Fruit fly (Drosophila melanogaster): ENCODE results near the gene CG5274.
A peak's percentile ranks its signal among the peaks of the same experiment; 100 is the strongest.

CG5274 gene

DNA sequence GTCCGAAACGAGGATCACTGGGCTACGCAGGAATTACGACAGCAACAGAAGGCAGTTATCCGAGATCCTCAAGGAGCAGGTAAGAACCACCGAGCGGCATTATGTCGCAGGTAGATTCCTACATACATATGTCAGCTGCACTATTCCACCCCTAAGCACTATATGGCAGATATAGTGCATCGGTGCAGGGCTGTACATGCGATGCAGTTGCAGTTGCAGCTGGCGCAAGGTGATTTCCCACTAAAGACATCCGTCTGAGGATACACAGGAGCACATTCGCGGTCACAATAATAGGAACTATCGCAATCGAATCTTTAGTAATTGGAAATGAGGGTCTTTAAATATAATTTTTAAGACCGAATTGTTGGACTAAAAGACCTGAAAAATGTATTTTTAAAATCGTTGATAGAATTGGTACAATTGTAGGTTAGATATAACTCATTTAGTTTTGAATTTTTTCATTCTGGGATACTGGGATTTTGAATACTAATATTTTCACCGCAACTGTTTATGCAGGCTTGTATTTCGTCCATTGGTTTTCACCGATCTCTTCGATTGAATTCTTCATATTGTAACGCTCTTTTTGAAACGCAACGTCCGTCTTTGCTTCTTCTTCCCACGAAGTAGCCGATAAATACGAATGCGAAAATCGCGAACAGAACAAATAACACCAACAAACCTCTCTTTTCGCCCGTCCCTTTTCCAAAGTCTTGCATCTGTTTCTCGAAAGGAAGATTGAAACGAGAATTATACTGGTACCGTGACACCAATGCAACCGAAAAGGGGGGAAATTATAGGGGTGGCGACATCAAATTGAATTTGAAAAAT is 24.6 kb downstream of the CG5274 start (continued):
- TF ChIP-seq br (optimal IDR thresholded peaks at IDR 0.05) (no peak), pros (GFP tag; optimal IDR thresholded peaks at IDR 0.05) (peak; percentile 91), Sry-δ (GFP tag; optimal IDR thresholded peaks at IDR 0.05) (no peak), Bteb2 (GFP tag; optimal IDR thresholded peaks at IDR 0.05) (no peak), pan (optimal IDR thresholded peaks at IDR 0.05) (no peak), pan (GFP tag; optimal IDR thresholded peaks at IDR 0.05 in 1 of 2, IDR thresholded peaks at IDR 0.05 in 1 of 2) (no peak), shn (GFP tag; optimal IDR thresholded peaks at IDR 0.05) (no peak), CG17385 (GFP tag; optimal IDR thresholded peaks at IDR 0.05) (peak; percentile 54), peb (GFP tag; IDR thresholded peaks at IDR 0.05) (no peak), Vsx1 (GFP tag; optimal IDR thresholded peaks at IDR 0.05) (no peak), CG12155 (GFP tag; optimal IDR thresholded peaks at IDR 0.05) (no peak), Lhr (GFP tag; optimal IDR thresholded peaks at IDR 0.05) (peak; percentile 12), CG10267 (tag; optimal IDR thresholded peaks at IDR 0.05) (peak; percentile 72), CG17359 (tag; optimal IDR thresholded peaks at IDR 0.05) (no peak), hth (optimal IDR thresholded peaks at IDR 0.05) (no peak), fd102C (GFP tag; optimal IDR thresholded peaks at IDR 0.05) (peak; percentile 84), CG15073 (GFP tag; optimal IDR thresholded peaks at IDR 0.05) (no peak), ham (GFP tag; IDR thresholded peaks at IDR 0.05) (no peak), Abd-B (GFP tag; optimal IDR thresholded peaks at IDR 0.05) (no peak), MTF-1 (GFP tag; optimal IDR thresholded peaks at IDR 0.05; ENCODE audit: borderline replicate concordance) (no peak), CG1603 (tag; optimal IDR thresholded peaks at IDR 0.05) (peak; percentile 26), az2 (GFP tag; optimal IDR thresholded peaks at IDR 0.05) (peak; percentile 13), Trl (optimal IDR thresholded peaks at IDR 0.05) (no peak), Trl (GFP tag; optimal IDR thresholded peaks at IDR 0.05) (peak; percentile 7), nom (GFP tag; optimal IDR thresholded peaks at IDR 0.05) (peak; percentile 80), Max (GFP tag; optimal IDR thresholded peaks at IDR 0.05) (no peak), Tbp (GFP tag; optimal IDR thresholded peaks at IDR 0.05) (no peak), cad (GFP tag; optimal IDR thresholded peaks at IDR 0.05) (peak; percentile 64), CG7963 (GFP tag; IDR thresholded peaks at IDR 0.05; ENCODE audit: partially characterized antibody) (no peak), CG18599 (GFP tag; optimal IDR thresholded peaks at IDR 0.05) (no peak), sens-2 (GFP tag; IDR thresholded peaks at IDR 0.05) (no peak), wek (GFP tag; optimal IDR thresholded peaks at IDR 0.05) (no peak), cwo (GFP tag; optimal IDR thresholded peaks at IDR 0.05) (no peak), nau (GFP tag; optimal IDR thresholded peaks at IDR 0.05) (no peak), Sry-β (GFP tag; optimal IDR thresholded peaks at IDR 0.05) (no peak), mld (GFP tag; IDR thresholded peaks at IDR 0.05; ENCODE audit: partially characterized antibody) (no peak), chinmo (GFP tag; IDR thresholded peaks at IDR 0.05; ENCODE audit: partially characterized antibody) (no peak), abd-A (tag; optimal IDR thresholded peaks at IDR 0.05) (no peak), Xbp1 (GFP tag; optimal IDR thresholded peaks at IDR 0.05) (no peak), da (GFP tag; optimal IDR thresholded peaks at IDR 0.05) (peak; percentile 90), Pdp1 (GFP tag; optimal IDR thresholded peaks at IDR 0.05) (peak in 1 of 2 experiments; percentile 8), CG2875 (GFP tag; optimal IDR thresholded peaks at IDR 0.05) (no peak), Kr (GFP tag; optimal IDR thresholded peaks at IDR 0.05) (no peak), Ssrp (tag; optimal IDR thresholded peaks at IDR 0.05) (peak; percentile 39), Mrtf (GFP tag; IDR thresholded peaks at IDR 0.05) (no peak), dan (GFP tag; IDR thresholded peaks at IDR 0.05) (no peak; the same call in 1 of the 2 replicates), Hr78 (GFP tag; optimal IDR thresholded peaks at IDR 0.05) (no peak), H15 (GFP tag; IDR thresholded peaks at IDR 0.05) (no peak), bowl (GFP tag; IDR thresholded peaks at IDR 0.05) (no peak)

All from whole organism, embryonic.